Fruit fly (Drosophila melanogaster): ENCODE measurements around the gene Lsd-2.

Gene Lsd-2

dm6 chrX:15043013-15043699, 32.9 kb downstream of the Lsd-2 start (continued):
- TF ChIP-seq CG15696 (tag; optimal IDR thresholded peaks at IDR 0.05): peak; percentile 75
- peak; percentile 89 for TF ChIP-seq CG10431 (GFP tag; optimal IDR thresholded peaks at IDR 0.05)
- peak; percentile 75 for TF ChIP-seq CG13424 (tag; optimal IDR thresholded peaks at IDR 0.05)
- TF ChIP-seq Camta (GFP tag; optimal IDR thresholded peaks at IDR 0.05): peak; percentile 89
- TF ChIP-seq ttk (GFP tag; IDR thresholded peaks at IDR 0.05): peak; percentile 12; the same call in 1 of the 2 replicates
- TF ChIP-seq Sox100B (GFP tag; optimal IDR thresholded peaks at IDR 0.05): peak; percentile 92
- peak; percentile 72 for TF ChIP-seq ash1 (GFP tag; optimal IDR thresholded peaks at IDR 0.05)
- TF ChIP-seq fru (optimal IDR thresholded peaks at IDR 0.05): no peak
- peak; percentile 84 for TF ChIP-seq Fer3 (tag; optimal IDR thresholded peaks at IDR 0.05)
- 0 out of 2 replicates have a peak, but pooled peaks have one; percentile 27 for TF ChIP-seq wdn (GFP tag; IDR thresholded peaks at IDR 0.05)
- no peak for TF ChIP-seq vfl (GFP tag; optimal IDR thresholded peaks at IDR 0.05)
- peak; percentile 21 for TF ChIP-seq CG7786 (GFP tag; optimal IDR thresholded peaks at IDR 0.05)
- peak; percentile 82 for TF ChIP-seq CG31365 (tag; optimal IDR thresholded peaks at IDR 0.05)
- peak in 1 of 2 experiments; percentile 82 for TF ChIP-seq eve (GFP tag; optimal IDR thresholded peaks at IDR 0.05)
- peak; percentile 91 for TF ChIP-seq HLHmδ (GFP tag; optimal IDR thresholded peaks at IDR 0.05)
- peak; percentile 75 for TF ChIP-seq CG12744 (GFP tag; optimal IDR thresholded peaks at IDR 0.05)
- TF ChIP-seq CG10209 (GFP tag; optimal IDR thresholded peaks at IDR 0.05): peak; percentile 92
- peak; percentile 68 for TF ChIP-seq da (GFP tag; optimal IDR thresholded peaks at IDR 0.05)
- peak; percentile 86 for TF ChIP-seq Drgx (GFP tag; IDR thresholded peaks at IDR 0.05)
- TF ChIP-seq Dip3 (GFP tag; optimal IDR thresholded peaks at IDR 0.05): peak; percentile 15
- peak; percentile 79 for TF ChIP-seq btn (GFP tag; optimal IDR thresholded peaks at IDR 0.05)
- peak; percentile 36 for TF ChIP-seq Hr3 (GFP tag; optimal IDR thresholded peaks at IDR 0.05)
- TF ChIP-seq phol (tag; optimal IDR thresholded peaks at IDR 0.05): no peak
- peak; percentile 50 for TF ChIP-seq corto (GFP tag; optimal IDR thresholded peaks at IDR 0.05)
- TF ChIP-seq CG11504 (tag; optimal IDR thresholded peaks at IDR 0.05): peak; percentile 83
- TF ChIP-seq lov (optimal IDR thresholded peaks at IDR 0.05): no peak
- TF ChIP-seq lov (GFP tag; IDR thresholded peaks at IDR 0.05): peak; percentile 91
- TF ChIP-seq gfzf (GFP tag; optimal IDR thresholded peaks at IDR 0.05): no peak
- 0 out of 2 replicates have a peak, but pooled peaks have one; percentile 37 for TF ChIP-seq toy (GFP tag; IDR thresholded peaks at IDR 0.05)
- TF ChIP-seq CG15514 (GFP tag; optimal IDR thresholded peaks at IDR 0.05): peak; percentile 83
- peak; percentile 89 for TF ChIP-seq CG8089 (GFP tag; optimal IDR thresholded peaks at IDR 0.05)
- peak; percentile 79 for TF ChIP-seq CG17385 (GFP tag; optimal IDR thresholded peaks at IDR 0.05)
- TF ChIP-seq CG14050 (GFP tag; IDR thresholded peaks at IDR 0.05): peak; percentile 50; the same call in 2 of the 3 replicates
- peak; percentile 79 for TF ChIP-seq HmgZ (tag; optimal IDR thresholded peaks at IDR 0.05)
- TF ChIP-seq Atf-2 (GFP tag; optimal IDR thresholded peaks at IDR 0.05): peak; percentile 78
- peak; percentile 86 for TF ChIP-seq Fer1 (GFP tag; optimal IDR thresholded peaks at IDR 0.05)
- TF ChIP-seq vvl (GFP tag; IDR thresholded peaks at IDR 0.05): peak; percentile 84
- peak; percentile 32 for TF ChIP-seq TFAM (GFP tag; optimal IDR thresholded peaks at IDR 0.05)
- no peak for TF ChIP-seq nmo (GFP tag; optimal IDR thresholded peaks at IDR 0.05)
- no peak for TF ChIP-seq CG9215 (GFP tag; IDR thresholded peaks at IDR 0.05)
- TF ChIP-seq crp (GFP tag; optimal IDR thresholded peaks at IDR 0.05): peak in 1 of 2 experiments; percentile 46
- TF ChIP-seq CG2202 (tag; optimal IDR thresholded peaks at IDR 0.05): peak; percentile 89
- TF ChIP-seq YL-1 (GFP tag; optimal IDR thresholded peaks at IDR 0.05): peak; percentile 87
- no peak; the same call in 1 of the 2 replicates for TF ChIP-seq esg (GFP tag; conservative IDR thresholded peaks at IDR 0.05)
- peak; percentile 76 for TF ChIP-seq CG10274 (GFP tag; optimal IDR thresholded peaks at IDR 0.05)
- TF ChIP-seq z (GFP tag; IDR thresholded peaks at IDR 0.05): peak; percentile 8; the same call in 1 of the 3 replicates
- no peak for TF ChIP-seq h (optimal IDR thresholded peaks at IDR 0.05)
- TF ChIP-seq jumu (GFP tag; optimal IDR thresholded peaks at IDR 0.05): no peak
- TF ChIP-seq chif (GFP tag; optimal IDR thresholded peaks at IDR 0.05): peak; percentile 59 to 89
- no peak for TF ChIP-seq hbn (GFP tag; IDR thresholded peaks at IDR 0.05; ENCODE audit: partially characterized antibody)
